Worm (Caenorhabditis elegans): ENCODE data around the gene F29A7.8.
A peak's percentile ranks its signal among the peaks of the same experiment; 100 is the strongest.

F29A7.8 gene

DNA sequence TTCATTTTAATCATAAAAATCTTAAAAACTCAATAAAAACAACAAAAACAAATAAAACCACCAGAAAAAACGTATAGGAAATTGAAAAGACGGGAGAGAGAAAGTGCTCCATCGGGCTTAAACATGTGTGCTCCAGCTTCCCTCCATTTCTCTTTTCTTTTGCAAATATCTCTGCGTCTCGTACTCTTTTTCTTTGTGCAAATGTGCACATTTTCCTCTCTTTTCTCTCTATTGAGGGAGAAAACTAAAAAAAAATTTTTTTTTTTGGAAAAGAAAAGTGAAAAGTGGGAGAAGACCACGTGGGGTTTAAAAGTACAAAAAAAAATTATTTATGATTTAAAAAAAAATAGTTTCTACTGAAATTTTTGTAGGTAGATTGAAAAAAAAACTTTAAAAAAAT is 46.4 kb upstream of the F29A7.8 start (continued):
- TF ChIP-seq fkh-10 (GFP tag; optimal IDR thresholded peaks at IDR 0.05) (peak; percentile 1), tag-97 (GFP tag; IDR thresholded peaks at IDR 0.05) (no peak), nhr-76 (tag; optimal IDR thresholded peaks at IDR 0.05) (no peak), lim-7 (GFP tag; IDR thresholded peaks at IDR 0.05) (no peak), mxl-2 (GFP tag; conservative IDR thresholded peaks at IDR 0.05) (no peak), ZK546.5 (tag; optimal IDR thresholded peaks at IDR 0.05) (no peak), mdl-1 (tag; optimal IDR thresholded peaks at IDR 0.05) (peak in 1 of 2 experiments; percentile 65), nhr-77 (tag; optimal IDR thresholded peaks at IDR 0.05) (no peak), lin-15B (tag; optimal IDR thresholded peaks at IDR 0.05) (no peak), R02D3.7 (tag; optimal IDR thresholded peaks at IDR 0.05) (no peak), aha-1 (tag) (peak; percentile 20), nhr-102 (tag; optimal IDR thresholded peaks at IDR 0.05) (no peak), spr-1 (tag; optimal IDR thresholded peaks at IDR 0.05) (no peak), sdz-12 (GFP tag; optimal IDR thresholded peaks at IDR 0.05) (no peak), Y105C5A.15 (GFP tag; IDR thresholded peaks at IDR 0.05) (no peak), pha-4 (GFP tag; IDR thresholded peaks at IDR 0.05) (0 out of 2 replicates have a peak, but pooled peaks have one; percentile 20), pha-4 (tag; optimal IDR thresholded peaks at IDR 0.05) (no peak), madf-5 (GFP tag; IDR thresholded peaks at IDR 0.05) (no peak), mep-1 (tag; optimal IDR thresholded peaks at IDR 0.05) (peak; percentile 52), F26F4.8 (GFP tag; conservative IDR thresholded peaks at IDR 0.05) (no peak), hlh-30 (tag; optimal IDR thresholded peaks at IDR 0.05; ENCODE audit: insufficient read depth) (peak; percentile 26), ces-1 (GFP tag; optimal IDR thresholded peaks at IDR 0.05) (no peak), dmd-6 (GFP tag; IDR thresholded peaks at IDR 0.05) (peak; percentile 48), ceh-28 (tag; optimal IDR thresholded peaks at IDR 0.05) (no peak), snpc-4 (tag; optimal IDR thresholded peaks at IDR 0.05) (no peak), set-16 (GFP tag; IDR thresholded peaks at IDR 0.05) (no peak), ceh-20 (GFP tag; IDR thresholded peaks at IDR 0.05) (no peak), F10B5.3 (tag; optimal IDR thresholded peaks at IDR 0.05) (no peak), dve-1 (tag; optimal IDR thresholded peaks at IDR 0.05; ENCODE audit: insufficient read depth) (no peak), ceh-32 (tag; optimal IDR thresholded peaks at IDR 0.05; ENCODE audit: poor library complexity) (no peak), daf-8 (GFP tag; IDR thresholded peaks at IDR 0.05) (no peak), daf-12 (tag; optimal IDR thresholded peaks at IDR 0.05) (no peak), ceh-82 (tag; optimal IDR thresholded peaks at IDR 0.05) (no peak), nhr-28 (tag; optimal IDR thresholded peaks at IDR 0.05) (no peak), madf-9 (GFP tag; conservative IDR thresholded peaks at IDR 0.05) (no peak), nhr-111 (GFP tag; optimal IDR thresholded peaks at IDR 0.05) (no peak), ceh-44 (GFP tag; IDR thresholded peaks at IDR 0.05) (no peak), nhr-237 (tag; optimal IDR thresholded peaks at IDR 0.05) (no peak), hmg-1.1 (GFP tag; IDR thresholded peaks at IDR 0.05) (no peak), F44E2.7 (GFP tag; IDR thresholded peaks at IDR 0.05) (no peak), egl-43 (GFP tag; IDR thresholded peaks at IDR 0.05) (no peak), nhr-10 (tag; optimal IDR thresholded peaks at IDR 0.05) (no peak), daf-16 (GFP tag; optimal IDR thresholded peaks at IDR 0.05) (no peak), daf-16 (tag; optimal IDR thresholded peaks at IDR 0.05) (no peak)
